Fruit fly (Drosophila melanogaster) whole organism, embryonic: ENCODE measurements around the gene CG13928.
A peak's percentile ranks its signal among the peaks of the same experiment; 100 is the strongest.

ENCODE experiments used
- ATbp ChIP-seq: fragments of 200-800 bp; sonication (Bioruptor generic); optimal IDR thresholded peaks from 2 replicates; lab custom pipeline; 2017; ENCODE audit warnings: missing biosample characterization, mild to moderate bottlenecking, missing genetic modification characterization, missing genetic modification reagents
- C15 ChIP-seq: fragments of 200-800 bp; sonication (Bioruptor generic); IDR thresholded peaks from 3 replicates; pipeline ENCODE4 v1.3.6; 2022; ENCODE audit warnings: missing biosample characterization, missing genetic modification characterization
- CG10274 ChIP-seq: fragments of 200-800 bp; sonication (Bioruptor generic); optimal IDR thresholded peaks from 3 replicates; lab custom pipeline; 2017; ENCODE audit warnings: missing biosample characterization, mild to moderate bottlenecking, missing genetic modification characterization
- CG10959 ChIP-seq: fragments of 200-800 bp; sonication (Bioruptor generic); IDR thresholded peaks from 2 replicates; pipeline ENCODE4 v1.3.6; 2022; ENCODE audit warnings: missing biosample characterization, missing genetic modification characterization
- CG12391 ChIP-seq: fragments of 200-800 bp; sonication (Bioruptor generic); optimal IDR thresholded peaks from 3 replicates; lab custom pipeline; 2018; ENCODE audit warnings: missing biosample characterization, mild to moderate bottlenecking, missing genetic modification characterization, moderate library complexity
- CG12769 ChIP-seq: fragments of 200-800 bp; sonication (Bioruptor generic); optimal IDR thresholded peaks from 2 replicates; lab custom pipeline; 2019; ENCODE audit warnings: missing biosample characterization, mild to moderate bottlenecking, missing genetic modification characterization, moderate library complexity
- CG13123 ChIP-seq: fragments of 200-800 bp; sonication (Bioruptor generic); optimal IDR thresholded peaks from 2 replicates; lab custom pipeline; 2016; ENCODE audit warnings: missing biosample characterization, missing genetic modification characterization
- CG13424 ChIP-seq: fragments of 200-800 bp; sonication (Bioruptor generic); optimal IDR thresholded peaks from 2 replicates; lab custom pipeline; 2019; ENCODE audit warnings: missing biosample characterization, mild to moderate bottlenecking, missing genetic modification characterization, moderate library complexity
- CG13624 ChIP-seq: fragments of 200-800 bp; sonication (Bioruptor generic); optimal IDR thresholded peaks from 2 replicates; lab custom pipeline; 2016; ENCODE audit warnings: missing biosample characterization, missing genetic modification characterization
- CG14441 ChIP-seq: fragments of 200-800 bp; sonication (Bioruptor generic); IDR thresholded peaks from 2 replicates; pipeline ENCODE4 v1.3.6; 2022; ENCODE audit warnings: missing biosample characterization, missing genetic modification characterization
- CG16779 ChIP-seq: fragments of 200-800 bp; sonication (Bioruptor generic); IDR thresholded peaks from 2 replicates; pipeline ENCODE4 v1.3.6; 2022; ENCODE audit warnings: missing biosample characterization, missing genetic modification characterization
- CG2889 ChIP-seq: fragments of 200-800 bp; sonication (Bioruptor generic); IDR thresholded peaks from 3 replicates; pipeline ENCODE4 v1.3.6; 2022; ENCODE audit warnings: missing biosample characterization, missing genetic modification characterization
- CG7271 ChIP-seq: fragments of 200-800 bp; sonication (Bioruptor generic); optimal IDR thresholded peaks from 2 replicates; lab custom pipeline; 2018; ENCODE audit warnings: missing biosample characterization, mild to moderate bottlenecking, missing genetic modification characterization, moderate library complexity
- CG7928 ChIP-seq: fragments of 200-800 bp; sonication (Bioruptor generic); optimal IDR thresholded peaks from 2 replicates; lab custom pipeline; 2017; ENCODE audit warnings: missing biosample characterization, mild to moderate bottlenecking, missing genetic modification characterization
- CG7963 ChIP-seq: fragments of 200-800 bp; sonication (Bioruptor generic); IDR thresholded peaks from 3 replicates; pipeline ENCODE4 v1.3.6; 2022; ENCODE audit warnings: missing biosample characterization, missing genetic modification characterization; ENCODE audit not compliant: partially characterized antibody
- CG8388 ChIP-seq: fragments of 200-800 bp; sonication (Bioruptor generic); optimal IDR thresholded peaks from 2 replicates; lab custom pipeline; 2019; ENCODE audit warnings: missing biosample characterization, mild to moderate bottlenecking, missing genetic modification characterization, moderate library complexity
- CoRest ChIP-seq: fragments of 200-800 bp; sonication (Bioruptor generic); optimal IDR thresholded peaks from 3 replicates; lab custom pipeline; 2018; ENCODE audit warnings: missing biosample characterization, mild to moderate bottlenecking, missing genetic modification characterization, moderate library complexity
- ERR ChIP-seq: fragments of 200-800 bp; sonication (Bioruptor generic); optimal IDR thresholded peaks from 2 replicates; lab custom pipeline; 2016; ENCODE audit warnings: missing biosample characterization, missing genetic modification characterization
- Ets65A ChIP-seq: fragments of 200-800 bp; sonication (Bioruptor generic); peaks from one replicate; lab custom pipeline; 2016; ENCODE audit warnings: missing biosample characterization, missing genetic modification characterization
- H15 ChIP-seq: fragments of 200-800 bp; sonication (Bioruptor generic); IDR thresholded peaks from 3 replicates; pipeline ENCODE4 v1.3.6; 2022; ENCODE audit warnings: missing biosample characterization, missing genetic modification characterization
- HmgZ ChIP-seq: fragments of 200-800 bp; sonication (Bioruptor generic); optimal IDR thresholded peaks from 2 replicates; lab custom pipeline; 2018; ENCODE audit warnings: missing biosample characterization, mild to moderate bottlenecking, missing genetic modification characterization
- Hr3 ChIP-seq: fragments of 200-800 bp; sonication (Bioruptor generic); optimal IDR thresholded peaks from 3 replicates; lab custom pipeline; 2016; ENCODE audit warnings: missing biosample characterization, missing genetic modification characterization
- MTF-1 ChIP-seq: fragments of 200-800 bp; sonication (Bioruptor generic); optimal IDR thresholded peaks from 2 replicates; lab custom pipeline; 2018; ENCODE audit warnings: missing biosample characterization, mild to moderate bottlenecking, missing genetic modification characterization, borderline replicate concordance
- Mad ChIP-seq: fragments of 200-800 bp; sonication (Bioruptor generic); optimal IDR thresholded peaks from 2 replicates; lab custom pipeline; 2016; ENCODE audit warnings: missing biosample characterization, missing genetic modification characterization
- Mes4 ChIP-seq: fragments of 200-800 bp; sonication (Bioruptor generic); optimal IDR thresholded peaks from 2 replicates; lab custom pipeline; 2016; ENCODE audit warnings: missing biosample characterization, missing genetic modification characterization
- Ptx1 ChIP-seq: fragments of 200-800 bp; sonication (Bioruptor generic); IDR thresholded peaks from 2 replicates; pipeline ENCODE4 v1.3.6; 2022; ENCODE audit warnings: missing biosample characterization, missing genetic modification characterization
- Ssrp ChIP-seq: fragments of 200-800 bp; sonication (Bioruptor generic); optimal IDR thresholded peaks from 2 replicates; lab custom pipeline; 2018; ENCODE audit warnings: missing biosample characterization, mild to moderate bottlenecking, missing genetic modification characterization, moderate library complexity
- Taf1 ChIP-seq: fragments of 200-800 bp; sonication (Bioruptor generic); IDR thresholded peaks from 2 replicates; pipeline ENCODE4 v1.3.6; 2022; ENCODE audit warnings: missing biosample characterization, missing genetic modification characterization
- Tbp ChIP-seq: fragments of >200 bp; optimal IDR thresholded peaks from 2 replicates; lab custom pipeline; 2018; ENCODE audit warnings: missing biosample characterization, missing genetic modification characterization
- bcd ChIP-seq: fragments of 200-800 bp; sonication (Bioruptor generic); optimal IDR thresholded peaks from 2 replicates; lab custom pipeline; 2017; ENCODE audit warnings: missing biosample characterization, mild to moderate bottlenecking, missing genetic modification characterization
- chinmo ChIP-seq: fragments of 200-800 bp; sonication (Bioruptor generic); IDR thresholded peaks from 4 replicates; pipeline ENCODE4 v1.3.6; 2022; ENCODE audit warnings: missing biosample characterization, missing genetic modification characterization; ENCODE audit not compliant: partially characterized antibody
- chn ChIP-seq: fragments of 200-800 bp; sonication (Bioruptor generic); optimal IDR thresholded peaks from 2 replicates; lab custom pipeline; 2016; ENCODE audit warnings: missing biosample characterization, missing genetic modification characterization
- ci ChIP-seq: fragments of 200-800 bp; sonication (Bioruptor generic); IDR thresholded peaks from 3 replicates; pipeline ENCODE4 v1.3.6; 2022; ENCODE audit warnings: missing biosample characterization, missing genetic modification characterization
- crc ChIP-seq: fragments of 200-800 bp; sonication (Bioruptor generic); optimal IDR thresholded peaks from 2 replicates; lab custom pipeline; 2016; ENCODE audit warnings: missing biosample characterization, missing genetic modification characterization
- eve ChIP-seq, 2 experiments: fragments of >200 bp; optimal IDR thresholded peaks; 2 replicates each; lab custom pipeline; 2017; ENCODE audit warnings: missing biosample characterization in 2 of 2, missing genetic modification characterization in 2 of 2
- fd102C ChIP-seq: fragments of 200-800 bp; sonication (Bioruptor generic); optimal IDR thresholded peaks from 2 replicates; lab custom pipeline; 2018; ENCODE audit warnings: missing biosample characterization, mild to moderate bottlenecking, missing genetic modification characterization, moderate library complexity
- fu2 ChIP-seq: fragments of 200-800 bp; sonication (Bioruptor generic); optimal IDR thresholded peaks from 2 replicates; lab custom pipeline; 2016; ENCODE audit warnings: missing biosample characterization, missing genetic modification characterization
- ham ChIP-seq: fragments of 200-800 bp; sonication (Bioruptor generic); IDR thresholded peaks from 2 replicates; pipeline ENCODE4 v1.3.6; 2022; ENCODE audit warnings: missing biosample characterization, missing genetic modification characterization
- hkb ChIP-seq, 2 experiments: fragments of 200-800 bp in 1 of 2; fragments of >200 bp in 1 of 2; sonication (Bioruptor generic) in 1 of 2; IDR thresholded peaks in 1 of 2; optimal IDR thresholded peaks in 1 of 2; 2 replicates each; pipeline versions ENCODE4 v1.3.6 to Lab custom; 2017 to 2022; ENCODE audit warnings: missing biosample characterization in 1 of 2, missing genetic modification characterization in 1 of 2
- inv ChIP-seq: fragments of 200-800 bp; sonication (Bioruptor generic); IDR thresholded peaks from 2 replicates; pipeline ENCODE4 v1.3.6; 2022; ENCODE audit warnings: missing biosample characterization, missing genetic modification characterization; ENCODE audit not compliant: partially characterized antibody
- kay ChIP-seq: fragments of 200-800 bp; sonication (Bioruptor generic); optimal IDR thresholded peaks from 2 replicates; lab custom pipeline; 2016; ENCODE audit warnings: missing biosample characterization, missing genetic modification characterization
- lab ChIP-seq: fragments of 200-800 bp; sonication (Bioruptor generic); optimal IDR thresholded peaks from 3 replicates; lab custom pipeline; 2017; ENCODE audit warnings: missing biosample characterization, missing genetic modification characterization, mild to moderate bottlenecking, moderate library complexity, missing genetic modification reagents
- nau ChIP-seq: fragments of 200-800 bp; sonication (Bioruptor generic); optimal IDR thresholded peaks from 3 replicates; lab custom pipeline; 2017; ENCODE audit warnings: missing biosample characterization, mild to moderate bottlenecking, missing genetic modification characterization, missing genetic modification reagents
- sd ChIP-seq: fragments of 200-800 bp; sonication (Bioruptor generic); optimal IDR thresholded peaks from 3 replicates; lab custom pipeline; 2018; ENCODE audit warnings: missing biosample characterization, mild to moderate bottlenecking, missing genetic modification characterization, moderate library complexity
- sens-2 ChIP-seq: fragments of 200-800 bp; sonication (Bioruptor generic); IDR thresholded peaks from 2 replicates; pipeline ENCODE4 v1.3.6; 2022; ENCODE audit warnings: missing biosample characterization, missing genetic modification characterization
- sr ChIP-seq: fragments of 200-800 bp; sonication (Bioruptor generic); IDR thresholded peaks from 3 replicates; pipeline ENCODE4 v1.3.6; 2022; ENCODE audit warnings: missing biosample characterization, missing genetic modification characterization
- tgo ChIP-seq: fragments of 200-800 bp; sonication (Bioruptor generic); IDR thresholded peaks from 3 replicates; pipeline ENCODE4 v1.3.6; 2022; ENCODE audit warnings: missing biosample characterization, missing genetic modification characterization
- usp ChIP-seq: fragments of >200 bp; optimal IDR thresholded peaks from 2 replicates; lab custom pipeline; 2017; ENCODE audit warnings: missing biosample characterization, missing genetic modification characterization
- zfh2 ChIP-seq: fragments of 200-800 bp; sonication (Bioruptor generic); optimal IDR thresholded peaks from 2 replicates; lab custom pipeline; 2016; ENCODE audit warnings: missing biosample characterization, missing genetic modification characterization

Gene CG13928

dm6 chr3L:1584003-1584402 lies 44.2 kb downstream of the CG13928 start (continued):
- TF ChIP-seq CG7928 (GFP tag; lab: Kevin White, UChicago) (no peak), Hr3 (GFP tag; lab: Kevin White, UChicago) (peak; percentile 63)

DNA sequence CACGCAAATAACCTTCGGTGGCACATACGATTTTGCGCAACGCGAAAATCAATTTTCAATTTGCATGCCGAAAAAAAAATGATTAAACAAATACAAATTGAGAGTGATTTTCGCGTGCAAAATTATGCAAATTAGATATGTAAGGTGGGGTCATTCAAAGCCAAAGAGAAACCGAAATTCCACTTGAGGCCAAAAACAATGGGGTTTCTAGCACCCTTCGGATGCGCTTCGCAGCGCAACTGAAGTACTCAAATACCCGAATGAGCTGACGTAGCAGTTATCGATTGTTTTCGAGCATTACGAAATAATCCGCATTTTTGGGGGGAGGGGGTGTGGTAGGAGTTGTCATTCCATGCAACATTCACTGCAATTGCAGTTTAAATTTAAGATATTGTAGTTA lies 47.4 kb downstream of the CG13928 start:
- TF ChIP-seq eve (GFP tag; optimal IDR thresholded peaks at IDR 0.05; lab: Kevin White, UChicago) (peak in 1 of 2 experiments; percentile 78), CG13424 (tag; lab: Kevin White, UChicago) (no peak), Ets65A (GFP tag; lab: Kevin White, UChicago) (peak; percentile 9), Ssrp (tag; lab: Kevin White, UChicago) (no peak), ATbp (no peak), CG10274 (GFP tag; lab: Kevin White, UChicago) (peak; percentile 90), CG13624 (GFP tag; lab: Kevin White, UChicago) (no peak), Ptx1 (GFP tag; lab: Robert Waterston, UW) (no peak), lab (GFP tag; lab: Kevin White, UChicago) (no peak), CG2889 (GFP tag; lab: Robert Waterston, UW) (no peak), CG14441 (GFP tag; lab: Robert Waterston, UW) (no peak), ham (GFP tag; lab: Robert Waterston, UW) (no peak), fd102C (no peak), H15 (no peak)
- TF ChIP-seq, all 482 proteins: peak for 3

- TF ChIP-seq kay (GFP tag; lab: Kevin White, UChicago) (no peak), inv (GFP tag; lab: Robert Waterston, UW) (no peak), bcd (GFP tag; lab: Kevin White, UChicago) (no peak), Taf1 (GFP tag; lab: Robert Waterston, UW) (no peak), sr (GFP tag; lab: Robert Waterston, UW) (peak; percentile 88), CG8388 (GFP tag; lab: Kevin White, UChicago) (no peak), nau (GFP tag; lab: Kevin White, UChicago) (no peak), chn (GFP tag; lab: Kevin White, UChicago) (no peak), Mes4 (no peak), CG12769 (peak; percentile 79), fd102C (no peak), CG12391 (tag; lab: Kevin White, UChicago) (no peak), HmgZ (no peak), ci (GFP tag; lab: Robert Waterston, UW) (0 out of 3 replicates have a peak, but pooled peaks have one; percentile 9), sens-2 (GFP tag; lab: Robert Waterston, UW) (no peak), usp (GFP tag; lab: Kevin White, UChicago) (no peak), hkb (optimal IDR thresholded peaks at IDR 0.05; lab: Kevin White, UChicago) (no peak), hkb (GFP tag; IDR thresholded peaks at IDR 0.05; lab: Robert Waterston, UW) (no peak), C15 (GFP tag; lab: Robert Waterston, UW) (no peak), tgo (GFP tag; lab: Robert Waterston, UW) (no peak), ERR (GFP tag; lab: Kevin White, UChicago) (no peak), CoRest (tag; lab: Kevin White, UChicago) (no peak), crc (no peak), fu2 (no peak), CG7963 (GFP tag; lab: Robert Waterston, UW) (no peak), chinmo (0 out of 4 replicates have a peak, but pooled peaks have one; percentile 23), CG16779 (GFP tag; lab: Robert Waterston, UW) (no peak), Mad (GFP tag; lab: Kevin White, UChicago) (no peak), CG10959 (GFP tag; lab: Robert Waterston, UW) (no peak), zfh2 (GFP tag; lab: Kevin White, UChicago) (no peak), CG7271 (tag; lab: Kevin White, UChicago) (no peak), CG13123 (GFP tag; lab: Kevin White, UChicago) (no peak), Tbp (GFP tag; lab: Kevin White, UChicago) (no peak), sd (tag; lab: Kevin White, UChicago) (peak; percentile 71), MTF-1 (GFP tag; lab: Kevin White, UChicago) (no peak)
These were observed 48.0 kb downstream of the CG13928 start for dm6 chr3L:1580194-1580593.
